Worm (Caenorhabditis elegans): ENCODE data around the gene tbb-4.

DNA sequence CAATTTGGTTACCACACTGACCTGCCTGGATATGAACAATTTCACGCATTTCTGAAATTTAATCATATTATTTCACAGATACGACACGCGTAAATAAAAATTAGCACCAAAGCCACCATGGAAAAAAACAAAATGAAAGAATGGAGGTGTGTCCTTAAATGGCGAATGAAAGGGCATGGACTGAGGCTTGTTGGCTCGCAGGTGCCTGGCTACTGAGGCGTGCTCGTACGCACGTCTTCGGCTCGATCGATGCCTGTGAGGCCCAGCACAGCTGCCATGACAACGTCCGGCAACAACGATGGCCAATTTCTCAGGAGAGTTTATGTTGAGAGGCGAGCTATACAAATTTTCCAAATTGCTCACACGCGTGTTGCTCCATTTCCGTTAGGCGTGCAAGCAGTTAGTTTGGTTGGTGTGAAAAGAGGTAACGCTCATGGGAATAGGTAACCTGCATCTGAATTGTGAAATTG lies at the start of gene tbb-4:
- no peak for TF ChIP-seq nhr-11 (tag; optimal IDR thresholded peaks at IDR 0.05)
- TF ChIP-seq elt-1 (tag; optimal IDR thresholded peaks at IDR 0.05) = no peak
- no peak for TF ChIP-seq nhr-21 (tag; optimal IDR thresholded peaks at IDR 0.05)
- TF ChIP-seq sem-4 (tag; optimal IDR thresholded peaks at IDR 0.05) = no peak
- TF ChIP-seq ceh-16 (tag; optimal IDR thresholded peaks at IDR 0.05) = no peak
- no peak for TF ChIP-seq unc-62 (GFP tag; optimal IDR thresholded peaks at IDR 0.05)
- no peak for TF ChIP-seq ztf-4 (tag; optimal IDR thresholded peaks at IDR 0.05)
